Fruit fly (Drosophila melanogaster) Kc167 (cell line): ENCODE measurements around the gene lic.

Source experiments
- h ChIP-seq: fragments of >200 bp; optimal IDR thresholded peaks from 3 replicates; lab custom pipeline; 2018; ENCODE audit warnings: missing external identifiers
- insv ChIP-seq: fragments of >200 bp; optimal IDR thresholded peaks from 3 replicates; lab custom pipeline; 2018; ENCODE audit warnings: missing external identifiers
- psq ChIP-seq: fragments of >200 bp; optimal IDR thresholded peaks from 2 replicates; lab custom pipeline; 2017; ENCODE audit warnings: missing external identifiers
- ttk ChIP-seq: sonication (Bioruptor generic); optimal IDR thresholded peaks from 2 replicates; lab custom pipeline; 2017; ENCODE audit warnings: missing external identifiers

- TF ChIP-seq ttk, result no peak
- no peak for TF ChIP-seq insv
- TF ChIP-seq psq, result no peak
- TF ChIP-seq h, result no peak
Measured at dm6 chrX:13101817-13102216, 10.9 kb downstream of the lic start.
